Fruit fly (Drosophila melanogaster): Measurements from ENCODE around the gene trp.
"Not testable (repeated sequence)": the region's sequence is repeated elsewhere in the genome, so short reads cannot be mapped to it uniquely, and the experiment has no call there.

Gene trp

dm6 chr3R:29920189-29920588 lies at the start of gene trp:
Gene trp, minus strand, starts transcription at chr3R:29920289.
- no peak for TF ChIP-seq usp (GFP tag; optimal IDR thresholded peaks at IDR 0.05)
- no peak for TF ChIP-seq psq (optimal IDR thresholded peaks at IDR 0.05)
- no peak for TF ChIP-seq EcR (GFP tag; optimal IDR thresholded peaks at IDR 0.05)
- no peak for TF ChIP-seq Dll (optimal IDR thresholded peaks at IDR 0.05)
- no peak for TF ChIP-seq CG8478 (optimal IDR thresholded peaks at IDR 0.05)
- TF ChIP-seq pan (optimal IDR thresholded peaks at IDR 0.05) = no peak

dm6 chr3R:29969347-29969746 lies 49.3 kb upstream of the trp start, which contains the start of gene TkR99D:
Gene TkR99D, minus strand, starts transcription at chr3R:29969447.
- TF ChIP-seq CG8478 (optimal IDR thresholded peaks at IDR 0.05) = no peak
- no peak for TF ChIP-seq pan (optimal IDR thresholded peaks at IDR 0.05)
- no peak for TF ChIP-seq Dll (optimal IDR thresholded peaks at IDR 0.05)
- TF ChIP-seq EcR (GFP tag; optimal IDR thresholded peaks at IDR 0.05) = no peak
- TF ChIP-seq psq (optimal IDR thresholded peaks at IDR 0.05) = no peak
- TF ChIP-seq usp (GFP tag; optimal IDR thresholded peaks at IDR 0.05) = no peak

- no peak for TF ChIP-seq pan (optimal IDR thresholded peaks at IDR 0.05)
- no peak for TF ChIP-seq Dll (optimal IDR thresholded peaks at IDR 0.05)
- TF ChIP-seq usp (GFP tag; optimal IDR thresholded peaks at IDR 0.05) = no peak
- TF ChIP-seq EcR (GFP tag; optimal IDR thresholded peaks at IDR 0.05) = no peak
- no peak for TF ChIP-seq CG8478 (optimal IDR thresholded peaks at IDR 0.05)
- no peak for TF ChIP-seq psq (optimal IDR thresholded peaks at IDR 0.05)
Measured at dm6 chr3R:29963102-29963501, 43.0 kb upstream of the trp start.

- no peak for TF ChIP-seq Dll (optimal IDR thresholded peaks at IDR 0.05)
- no peak for TF ChIP-seq CG8478 (optimal IDR thresholded peaks at IDR 0.05)
- no peak for TF ChIP-seq EcR (GFP tag; optimal IDR thresholded peaks at IDR 0.05)
- no peak for TF ChIP-seq psq (optimal IDR thresholded peaks at IDR 0.05)
- TF ChIP-seq pan (optimal IDR thresholded peaks at IDR 0.05) = no peak
- no peak for TF ChIP-seq usp (GFP tag; optimal IDR thresholded peaks at IDR 0.05)
Measured at dm6 chr3R:29959329-29959728, 39.2 kb upstream of the trp start.

dm6 chr3R:29935756-29936155 lies 15.7 kb upstream of the trp start, which contains the start of the genes eIF2Balpha and Vps13B:
Gene eIF2Balpha, minus strand, starts transcription at chr3R:29935888.
Gene Vps13B, plus strand, starts transcription at chr3R:29935978.
- TF ChIP-seq usp (GFP tag; optimal IDR thresholded peaks at IDR 0.05) = no peak
- TF ChIP-seq psq (optimal IDR thresholded peaks at IDR 0.05) = no peak
- TF ChIP-seq EcR (GFP tag; optimal IDR thresholded peaks at IDR 0.05) = no peak
- TF ChIP-seq CG8478 (optimal IDR thresholded peaks at IDR 0.05) = no peak
- no peak for TF ChIP-seq Dll (optimal IDR thresholded peaks at IDR 0.05)
- TF ChIP-seq pan (optimal IDR thresholded peaks at IDR 0.05) = no peak

dm6 chr3R:29933007-29933464 lies 12.9 kb upstream of the trp start, which contains the start of the genes Cog7, CG42557 and CG42558:
Gene Cog7, minus strand, starts transcription at chr3R:29933057.
Gene CG42557, plus strand, starts transcription at chr3R:29933287.
Gene CG42558, plus strand, starts transcription at chr3R:29933287.
- TF ChIP-seq EcR (GFP tag; optimal IDR thresholded peaks at IDR 0.05) = no peak
- no peak for TF ChIP-seq psq (optimal IDR thresholded peaks at IDR 0.05)
- no peak for TF ChIP-seq usp (GFP tag; optimal IDR thresholded peaks at IDR 0.05)
- no peak for TF ChIP-seq pan (optimal IDR thresholded peaks at IDR 0.05)
- no peak for TF ChIP-seq Dll (optimal IDR thresholded peaks at IDR 0.05)
- no peak for TF ChIP-seq CG8478 (optimal IDR thresholded peaks at IDR 0.05)

- TF ChIP-seq EcR (GFP tag; optimal IDR thresholded peaks at IDR 0.05) (no peak), Dll (optimal IDR thresholded peaks at IDR 0.05) (no peak), pan (optimal IDR thresholded peaks at IDR 0.05) (no peak), psq (optimal IDR thresholded peaks at IDR 0.05) (no peak), CG8478 (optimal IDR thresholded peaks at IDR 0.05) (no peak), usp (GFP tag; optimal IDR thresholded peaks at IDR 0.05) (no peak)
Measured at dm6 chr3R:29930286-29930685, 10.2 kb upstream of the trp start, which contains the start of gene alpha-Man-Ic. Gene alpha-Man-Ic, minus strand, starts transcription at chr3R:29930386.

- no peak for TF ChIP-seq psq (optimal IDR thresholded peaks at IDR 0.05)
- TF ChIP-seq CG8478 (optimal IDR thresholded peaks at IDR 0.05) = no peak
- TF ChIP-seq Dll (optimal IDR thresholded peaks at IDR 0.05) = no peak
- TF ChIP-seq EcR (GFP tag; optimal IDR thresholded peaks at IDR 0.05) = no peak
- TF ChIP-seq usp (GFP tag; optimal IDR thresholded peaks at IDR 0.05) = no peak
- no peak for TF ChIP-seq pan (optimal IDR thresholded peaks at IDR 0.05)
Measured at dm6 chr3R:29926955-29927354, 6.9 kb upstream of the trp start, which contains the start of gene CG15522. Gene CG15522, plus strand, starts transcription at chr3R:29927255.

dm6 chr3R:29926089-29926488 lies 6.0 kb upstream of the trp start, which contains the start of gene Jon99Ci:
Gene Jon99Ci, minus strand, starts transcription at chr3R:29926189.
- TF ChIP-seq psq (optimal IDR thresholded peaks at IDR 0.05) (no peak), EcR (GFP tag; optimal IDR thresholded peaks at IDR 0.05) (no peak), CG8478 (optimal IDR thresholded peaks at IDR 0.05) (no peak), Dll (optimal IDR thresholded peaks at IDR 0.05) (no peak), pan (optimal IDR thresholded peaks at IDR 0.05) (no peak), usp (GFP tag; optimal IDR thresholded peaks at IDR 0.05) (no peak)

- not testable (repeated sequence) for TF ChIP-seq usp (GFP tag; optimal IDR thresholded peaks at IDR 0.05); pan (optimal IDR thresholded peaks at IDR 0.05); EcR (GFP tag; optimal IDR thresholded peaks at IDR 0.05)
Measured at dm6 chr3R:29924515-29924914, 4.4 kb upstream of the trp start, which contains the start of gene Jon99Cii. Gene Jon99Cii, minus strand, starts transcription at chr3R:29924615.

dm6 chr3R:29921916-29922315 lies 1.8 kb upstream of the trp start, which contains the start of gene Jon99Ciii:
Gene Jon99Ciii, plus strand, starts transcription at chr3R:29922216.
- not testable (repeated sequence) for TF ChIP-seq usp (GFP tag; optimal IDR thresholded peaks at IDR 0.05); CG8478 (optimal IDR thresholded peaks at IDR 0.05); pan (optimal IDR thresholded peaks at IDR 0.05)

dm6 chr3R:29914246-29914645 lies 5.8 kb downstream of the trp start, which contains the start of gene Capa:
Gene Capa, minus strand, starts transcription at chr3R:29914346.
- TF ChIP-seq Dll (optimal IDR thresholded peaks at IDR 0.05) (no peak), pan (optimal IDR thresholded peaks at IDR 0.05) (no peak), EcR (GFP tag; optimal IDR thresholded peaks at IDR 0.05) (no peak)
